Worm (Caenorhabditis elegans) whole organism, mixed stage, embryonic: ENCODE results near the gene fbxc-47.
A peak's percentile ranks its signal among the peaks of the same experiment; 100 is the strongest.

ENCODE experiments used
- M03D4.4 ChIP-seq: sonication (generic microtip); optimal IDR thresholded peaks from 2 replicates; lab custom pipeline; 2017; ENCODE audit warnings: mild to moderate bottlenecking, missing genetic modification characterization, missing compliant biosample characterization
- bed-3 ChIP-seq: fragments of 200-800 bp; sonication (Bioruptor generic); optimal IDR thresholded peaks from 3 replicates; lab custom pipeline; 2018; ENCODE audit warnings: mild to moderate bottlenecking, missing genetic modification characterization, moderate library complexity, missing compliant biosample characterization
- blmp-1 ChIP-seq: fragments of 150-350 bp; optimal IDR thresholded peaks from 2 replicates; lab custom pipeline; 2014; ENCODE audit warnings: missing biosample characterization, missing genetic modification characterization
- ceh-43 ChIP-seq: fragments of 200-800 bp; sonication (Bioruptor generic); optimal IDR thresholded peaks from 2 replicates; lab custom pipeline; 2018; ENCODE audit warnings: mild to moderate bottlenecking, missing genetic modification characterization, moderate library complexity, missing compliant biosample characterization
- ceh-83 ChIP-seq: fragments of 200-800 bp; sonication (Bioruptor generic); optimal IDR thresholded peaks from 2 replicates; lab custom pipeline; 2018; ENCODE audit warnings: mild to moderate bottlenecking, missing genetic modification characterization, missing compliant biosample characterization
- ces-1 ChIP-seq: fragments of 150-350 bp; optimal IDR thresholded peaks from 2 replicates; lab custom pipeline; 2014; ENCODE audit warnings: missing biosample characterization, missing genetic modification reagents, missing genetic modification characterization
- drap-1 ChIP-seq: fragments of 200-800 bp; sonication (Bioruptor generic); optimal IDR thresholded peaks from 3 replicates; lab custom pipeline; 2018; ENCODE audit warnings: mild to moderate bottlenecking, missing genetic modification characterization, missing compliant biosample characterization
- elt-1 ChIP-seq: sonication (generic microtip); optimal IDR thresholded peaks from 2 replicates; lab custom pipeline; 2017; ENCODE audit warnings: missing genetic modification characterization, mild to moderate bottlenecking, missing compliant biosample characterization, antibody characterized with exemption, moderate library complexity, borderline replicate concordance; ENCODE audit not compliant: insufficient read depth
- flh-1 ChIP-seq: fragments of 200-800 bp; sonication (Bioruptor generic); optimal IDR thresholded peaks from 2 replicates; lab custom pipeline; 2018; ENCODE audit warnings: mild to moderate bottlenecking, missing genetic modification characterization, moderate library complexity, missing compliant biosample characterization
- ham-2 ChIP-seq: fragments of 200-800 bp; sonication (Bioruptor generic); optimal IDR thresholded peaks from 2 replicates; lab custom pipeline; 2018; ENCODE audit warnings: mild to moderate bottlenecking, missing genetic modification characterization, missing compliant biosample characterization
- lin-13 ChIP-seq: fragments of 150-350 bp; optimal IDR thresholded peaks from 2 replicates; lab custom pipeline; 2014; ENCODE audit warnings: missing biosample characterization, missing genetic modification characterization
- lin-32 ChIP-seq: fragments of 200-800 bp; sonication (Bioruptor generic); optimal IDR thresholded peaks from 2 replicates; lab custom pipeline; 2018; ENCODE audit warnings: mild to moderate bottlenecking, missing genetic modification characterization, missing compliant biosample characterization
- mab-5 ChIP-seq: fragments of 150-350 bp; optimal IDR thresholded peaks from 2 replicates; lab custom pipeline; 2014; ENCODE audit warnings: missing biosample characterization, missing genetic modification characterization
- mep-1 ChIP-seq: fragments of 150-350 bp; optimal IDR thresholded peaks from 2 replicates; lab custom pipeline; 2017; ENCODE audit warnings: missing biosample characterization, missing genetic modification reagents, missing genetic modification characterization, inconsistent platforms
- mls-2 ChIP-seq: sonication (generic microtip); optimal IDR thresholded peaks from 2 replicates; lab custom pipeline; 2016; ENCODE audit warnings: mild to moderate bottlenecking, missing genetic modification characterization, moderate library complexity, missing compliant biosample characterization
- nhr-237 ChIP-seq: fragments of 150-350 bp; optimal IDR thresholded peaks from 2 replicates; lab custom pipeline; 2014; ENCODE audit warnings: missing biosample characterization, missing genetic modification characterization
- nhr-28 ChIP-seq: fragments of 150-350 bp; optimal IDR thresholded peaks from 2 replicates; lab custom pipeline; 2014; ENCODE audit warnings: missing biosample characterization, missing genetic modification characterization
- nhr-76 ChIP-seq: sonication (generic microtip); optimal IDR thresholded peaks from 2 replicates; lab custom pipeline; 2017; ENCODE audit warnings: missing biosample characterization, missing genetic modification characterization
- pha-4 ChIP-seq: fragments of 150-350 bp; optimal IDR thresholded peaks from 2 replicates; lab custom pipeline; 2018; ENCODE audit warnings: missing biosample characterization, missing genetic modification reagents, missing genetic modification characterization
- snpc-4 ChIP-seq: fragments of 150-350 bp; optimal IDR thresholded peaks from 2 replicates; lab custom pipeline; 2014; ENCODE audit warnings: missing biosample characterization, missing genetic modification characterization
- sptf-1 ChIP-seq: sonication (generic microtip); optimal IDR thresholded peaks from 2 replicates; lab custom pipeline; 2017; ENCODE audit warnings: mild to moderate bottlenecking, missing genetic modification characterization, moderate library complexity, missing compliant biosample characterization
- tbx-8 ChIP-seq: fragments of 200-800 bp; sonication (Bioruptor generic); optimal IDR thresholded peaks from 2 replicates; lab custom pipeline; 2018; ENCODE audit warnings: mild to moderate bottlenecking, missing genetic modification characterization, moderate library complexity, missing compliant biosample characterization
- unc-39 ChIP-seq: fragments of 150-350 bp; optimal IDR thresholded peaks from 2 replicates; lab custom pipeline; 2014; ENCODE audit warnings: missing biosample characterization, missing genetic modification characterization
- zip-8 ChIP-seq: fragments of 150-350 bp; optimal IDR thresholded peaks from 2 replicates; lab custom pipeline; 2014; ENCODE audit warnings: missing biosample characterization, missing genetic modification characterization
- ztf-11 ChIP-seq: fragments of 150-350 bp; optimal IDR thresholded peaks from 2 replicates; lab custom pipeline; 2014; ENCODE audit warnings: missing biosample characterization, missing genetic modification characterization

Gene fbxc-47

DNA sequence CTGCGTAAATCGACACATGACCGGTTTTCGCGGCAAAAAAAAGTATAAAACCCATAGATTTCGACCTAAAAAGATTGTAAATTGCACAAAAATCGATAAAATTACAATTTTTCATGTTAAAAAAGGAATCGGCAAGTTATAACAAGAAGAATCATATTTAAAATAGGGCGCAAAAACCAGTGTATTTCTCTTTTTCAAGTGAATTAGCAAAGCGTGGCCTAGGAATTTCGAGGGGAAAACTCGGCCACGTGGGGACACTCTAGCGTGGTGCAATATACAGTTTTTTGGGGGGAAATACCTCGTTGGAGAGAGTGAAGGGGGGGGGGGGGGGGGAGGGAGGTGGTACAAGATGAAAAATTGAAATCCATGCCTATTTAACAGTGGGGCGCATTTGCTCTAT, 2.2 kb downstream of the fbxc-47 start (continued):
- TF ChIP-seq pha-4 (tag; lab: Kevin White, UChicago) = no peak

DNA sequence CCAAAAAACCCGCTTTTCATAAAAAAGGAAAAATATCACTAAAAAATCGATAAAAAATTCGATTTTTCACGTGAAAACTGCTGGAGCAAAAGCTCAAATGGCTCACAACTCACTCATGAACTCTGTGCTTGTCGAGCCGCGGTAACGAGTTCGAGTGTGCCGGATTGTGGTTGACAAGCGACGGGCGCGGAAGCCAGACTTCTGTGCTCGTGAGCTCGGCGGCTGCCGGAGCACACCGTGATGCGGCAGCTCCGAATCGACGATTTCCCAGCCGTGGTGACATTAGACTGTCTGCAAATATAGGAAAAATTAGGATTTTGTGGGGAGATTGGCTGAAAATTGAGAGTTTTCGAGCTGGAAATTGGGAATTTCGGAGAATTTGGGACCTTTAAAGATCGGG, 7.5 kb downstream of the fbxc-47 start:
- no peak for TF ChIP-seq nhr-76 (tag; lab: Kevin White, UChicago)
- no peak for TF ChIP-seq nhr-28
- no peak for TF ChIP-seq ceh-43 (GFP tag; lab: Kevin White, UChicago)
- TF ChIP-seq pha-4 (tag; lab: Kevin White, UChicago) = no peak
- no peak for TF ChIP-seq ztf-11 (tag; lab: Kevin White, UChicago)
- no peak for TF ChIP-seq ces-1 (GFP tag; lab: Kevin White, UChicago)
- TF ChIP-seq lin-13 (tag; lab: Kevin White, UChicago) = no peak
- TF ChIP-seq elt-1 = no peak
- no peak for TF ChIP-seq ham-2

DNA sequence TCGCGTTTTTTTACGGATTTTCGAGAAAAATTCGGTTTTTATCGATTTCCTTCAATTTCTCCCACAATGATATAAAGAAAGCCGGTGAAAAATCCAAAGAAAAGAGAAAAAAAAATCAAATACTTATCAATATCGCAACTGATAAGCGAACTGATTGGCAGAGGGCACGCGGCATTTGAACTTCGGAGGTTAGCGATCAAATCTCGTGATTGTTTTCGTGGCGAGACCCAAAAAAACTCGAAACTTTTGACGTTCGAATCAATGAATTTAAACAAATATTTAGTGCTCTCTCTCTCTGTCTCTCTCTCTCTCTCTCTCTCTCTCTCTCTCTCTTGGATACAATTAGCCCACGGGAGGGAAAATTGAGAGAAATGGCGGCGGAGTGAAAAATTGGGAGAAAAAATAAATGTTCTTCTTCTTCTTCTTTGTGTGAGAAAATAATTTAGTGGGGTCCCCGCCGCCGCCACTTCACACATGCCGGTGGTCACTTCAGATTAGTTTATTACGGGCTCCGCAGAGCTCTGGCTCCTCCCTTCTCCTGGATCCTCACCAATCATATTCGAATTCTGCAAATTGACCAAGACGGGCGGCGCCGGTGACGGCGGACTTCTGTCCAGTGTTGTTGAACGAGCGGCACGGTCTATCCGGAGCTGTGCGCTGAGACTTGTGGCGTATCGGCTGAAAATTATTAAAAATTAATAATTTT, 9.4 kb downstream of the fbxc-47 start:
- TF ChIP-seq flh-1 (GFP tag; lab: Kevin White, UChicago) (no peak), snpc-4 (tag; lab: Kevin White, UChicago) (no peak), nhr-28 (no peak)

DNA sequence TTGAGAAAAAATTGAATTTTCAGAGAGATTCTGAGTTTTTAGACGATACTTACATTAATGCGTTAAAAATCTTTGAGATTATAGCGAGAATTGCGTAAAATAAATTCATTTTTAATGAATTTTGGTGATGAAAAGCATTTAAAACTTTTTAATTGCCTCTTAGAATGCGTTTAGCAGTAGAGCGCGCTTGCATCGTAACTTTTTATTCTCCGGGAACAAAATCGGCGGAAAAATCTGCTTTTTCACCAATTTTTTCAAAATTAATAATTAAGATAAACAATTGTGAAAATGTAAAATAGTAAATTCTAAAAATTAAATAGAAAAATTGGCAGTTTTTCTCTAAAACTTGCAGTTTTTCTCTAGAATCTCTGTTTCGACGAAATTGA, 9.9 kb downstream of the fbxc-47 start:
- TF ChIP-seq bed-3 (GFP tag; lab: Kevin White, UChicago) (no peak), ham-2 (no peak), nhr-76 (tag; lab: Kevin White, UChicago) (no peak), nhr-237 (tag; lab: Kevin White, UChicago) (no peak)

DNA sequence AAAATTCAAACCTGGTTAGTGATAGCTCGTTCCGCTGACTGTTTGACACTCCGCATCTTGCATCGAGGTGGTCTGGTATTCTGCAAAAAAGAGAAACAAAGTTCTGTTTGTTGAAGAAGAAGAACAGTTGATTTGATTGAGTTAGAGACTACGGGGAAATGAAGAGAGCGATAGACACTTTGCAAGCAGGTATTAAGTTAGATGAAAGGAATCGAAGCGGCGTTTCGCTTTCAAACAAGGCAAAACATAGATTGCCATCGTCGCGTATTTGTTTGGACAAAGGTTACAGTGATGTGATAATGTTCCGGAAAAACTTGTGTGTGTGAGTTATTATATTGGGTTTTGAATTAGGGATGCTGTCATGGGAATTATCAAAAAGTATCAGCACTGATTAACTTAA, 11.9 kb downstream of the fbxc-47 start:
- TF ChIP-seq mep-1 (tag; lab: Kevin White, UChicago) = no peak

DNA sequence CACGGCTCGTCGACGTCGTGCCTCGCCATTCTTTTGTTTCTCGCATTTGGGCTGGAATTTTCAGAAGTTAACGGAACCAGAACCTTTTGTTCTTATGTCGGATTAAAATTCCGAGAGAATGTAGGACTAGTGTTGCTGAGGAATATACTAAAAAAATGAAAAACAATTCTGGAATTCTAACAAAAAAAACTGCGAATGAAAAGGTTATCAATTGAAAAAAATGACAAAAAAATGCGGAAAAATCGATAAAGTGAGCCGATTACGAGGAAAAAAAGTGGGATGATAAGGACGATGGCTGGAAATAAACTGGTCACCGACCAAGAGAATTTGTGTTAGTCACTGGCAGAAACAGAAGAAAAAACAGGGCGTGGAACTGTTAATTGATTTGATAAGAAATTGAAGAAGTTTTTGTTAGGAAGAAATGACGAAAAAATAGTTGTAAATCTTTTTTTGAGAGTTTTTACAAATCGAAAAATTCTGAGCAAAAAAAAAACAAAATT, 14.0 kb downstream of the fbxc-47 start, which contains the start of gene bris-1:
bris-1 (minus strand) TSS at position 51 of the 500 bp plus-strand sequence.
- TF ChIP-seq mab-5 (tag; lab: Kevin White, UChicago) = no peak
- TF ChIP-seq pha-4 (tag; lab: Kevin White, UChicago) = no peak
- no peak for TF ChIP-seq ztf-11 (tag; lab: Kevin White, UChicago)
- no peak for TF ChIP-seq unc-39
- TF ChIP-seq nhr-237 (tag; lab: Kevin White, UChicago) = no peak
- no peak for TF ChIP-seq lin-32 (GFP tag; lab: Kevin White, UChicago)
- TF ChIP-seq ces-1 (GFP tag; lab: Kevin White, UChicago) = no peak
- no peak for TF ChIP-seq sptf-1
- TF ChIP-seq ceh-43 (GFP tag; lab: Kevin White, UChicago) = no peak
- no peak for TF ChIP-seq elt-1
- TF ChIP-seq zip-8 (tag; lab: Kevin White, UChicago) = no peak
- no peak for TF ChIP-seq ceh-83 (GFP tag; lab: Kevin White, UChicago)
- no peak for TF ChIP-seq tbx-8 (GFP tag; lab: Kevin White, UChicago)
- TF ChIP-seq drap-1 (GFP tag; lab: Kevin White, UChicago) = no peak

DNA sequence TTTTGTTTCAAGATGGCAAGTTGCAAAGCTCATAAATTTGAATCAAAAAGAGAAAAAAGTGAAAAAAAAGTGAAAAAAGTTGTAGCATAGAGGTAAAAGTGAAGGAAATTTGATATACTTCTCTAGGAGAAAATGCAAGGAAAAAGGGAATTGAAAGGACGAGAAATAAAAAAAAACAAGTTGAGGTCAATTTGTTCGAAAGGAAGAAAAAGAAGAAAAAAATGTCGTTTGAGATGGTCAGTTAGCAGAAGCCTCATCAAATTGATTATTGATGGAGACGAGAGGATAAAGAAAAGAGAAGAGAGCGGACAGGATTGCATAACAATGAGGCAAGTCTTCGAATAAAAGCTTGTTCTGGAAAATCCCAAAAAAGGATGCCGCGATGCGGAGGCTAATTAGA, 14.8 kb downstream of the fbxc-47 start:
- no peak for TF ChIP-seq nhr-28
- peak; percentile 2 for TF ChIP-seq ces-1 (GFP tag; lab: Kevin White, UChicago)
- TF ChIP-seq, all 35 proteins: peak for 1

DNA sequence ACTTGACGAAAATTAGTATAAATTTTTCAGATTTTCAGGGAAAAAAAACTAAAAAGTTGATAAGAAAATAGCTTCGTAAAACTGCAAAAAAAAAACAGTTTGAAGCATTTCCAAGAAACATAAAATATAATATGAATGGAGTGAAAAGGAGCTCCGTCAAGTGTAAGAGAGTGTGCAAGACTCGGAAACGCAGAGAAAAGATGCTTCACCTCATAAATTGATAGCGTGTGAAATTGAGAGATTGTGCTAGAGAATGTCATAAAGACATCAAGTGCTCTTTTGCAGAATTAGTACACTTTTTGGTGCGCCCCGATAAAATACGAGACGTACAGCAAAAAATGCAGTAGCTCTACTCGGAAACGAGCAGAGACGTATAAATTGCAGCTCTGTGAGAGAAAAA, 16.2 kb downstream of the fbxc-47 start:
- TF ChIP-seq M03D4.4 (tag; lab: Kevin White, UChicago) (no peak), mls-2 (tag; lab: Kevin White, UChicago) (no peak), mep-1 (tag; lab: Kevin White, UChicago) (no peak), ham-2 (no peak), blmp-1 (tag; lab: Kevin White, UChicago) (no peak)
